Fruit fly (Drosophila melanogaster) S2 (cell line): ENCODE measurements around the gene CG34140.

Experiments
- CG8478 ChIP-seq: fragments of >200 bp; optimal IDR thresholded peaks from 2 replicates; lab custom pipeline; 2018
- CTCF ChIP-seq, 2 experiments: fragments of >200 bp; optimal IDR thresholded peaks; 2 replicates each; lab custom pipeline; 2018

DNA sequence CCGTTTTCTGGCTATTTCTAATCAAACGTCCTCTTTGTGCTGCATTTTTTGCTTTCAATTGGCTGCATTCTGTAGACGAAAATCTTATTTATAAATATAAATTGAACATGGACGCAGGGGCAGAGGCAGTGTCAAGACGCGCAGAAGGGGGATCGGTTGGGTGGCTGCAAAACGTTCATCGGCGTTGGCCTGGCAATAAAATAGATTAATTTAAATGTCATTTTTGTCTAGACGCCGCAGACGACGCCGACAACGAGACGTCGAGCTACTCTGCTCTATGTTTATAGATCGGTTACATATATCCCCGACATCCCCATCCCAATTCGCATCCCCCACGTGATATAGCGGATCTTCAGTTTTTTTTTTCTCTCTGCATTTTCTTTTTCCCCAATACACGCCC is 50.8 kb downstream of the CG34140 start:
- TF ChIP-seq CG8478 (lab: Kevin White, UChicago) (no peak), CTCF (optimal IDR thresholded peaks at IDR 0.05; lab: Kevin White, UChicago) (no peak)
